Worm (Caenorhabditis elegans) whole organism, dauer: ENCODE measurements around the gene K06H7.1.

Experiments
- unc-62 ChIP-seq: sonication (generic microtip); optimal IDR thresholded peaks from 2 replicates; lab custom pipeline; 2017; ENCODE audit warnings: missing biosample characterization, missing genetic modification reagents, missing genetic modification characterization

K06H7.1 gene

ce11 chrIII:8099022-8099421 lies at the start of gene K06H7.1:
K06H7.1 (plus strand) TSS chrIII:8099322.
- no peak for TF ChIP-seq unc-62

- TF ChIP-seq unc-62, result no peak
These were observed 48.2 kb upstream of the K06H7.1 start, which contains the start of gene K12H4.7 for ce11 chrIII:8050944-8051343. K12H4.7 (minus strand) TSS chrIII:8051081.

- TF ChIP-seq unc-62, result no peak
These were observed 47.3 kb upstream of the K06H7.1 start for ce11 chrIII:8051838-8052237.

- TF ChIP-seq unc-62, result no peak
These were observed 38.0 kb upstream of the K06H7.1 start for ce11 chrIII:8061114-8061513.

ce11 chrIII:8063659-8064058 lies 35.5 kb upstream of the K06H7.1 start:
- no peak for TF ChIP-seq unc-62

ce11 chrIII:8065101-8065500 lies 34.0 kb upstream of the K06H7.1 start:
- TF ChIP-seq unc-62, result no peak

ce11 chrIII:8066989-8067388 lies 32.1 kb upstream of the K06H7.1 start, which contains the start of gene pros-1:
pros-1 (plus strand) TSS chrIII:8067289.
- TF ChIP-seq unc-62, result no peak

ce11 chrIII:8067798-8068197 lies 31.3 kb upstream of the K06H7.1 start:
- no peak for TF ChIP-seq unc-62

- TF ChIP-seq unc-62, result no peak
These were observed 29.9 kb upstream of the K06H7.1 start for ce11 chrIII:8069206-8069605.

ce11 chrIII:8077180-8077579 lies 21.9 kb upstream of the K06H7.1 start:
- TF ChIP-seq unc-62, result no peak

ce11 chrIII:8080165-8080738 lies 18.9 kb upstream of the K06H7.1 start, which contains the start of the genes dcr-1 and apc-2:
dcr-1 (minus strand) TSS chrIII:8080281.
apc-2 (plus strand) TSS chrIII:8080629.
- TF ChIP-seq unc-62, result no peak

- no peak for TF ChIP-seq unc-62
These were observed 13.8 kb upstream of the K06H7.1 start, which contains the start of the genes K06H7.7 and grp-1 for ce11 chrIII:8085355-8085754. K06H7.7 (minus strand) TSS chrIII:8085475. grp-1 (plus strand) TSS chrIII:8085705.

- TF ChIP-seq unc-62, result no peak
These were observed 10.9 kb upstream of the K06H7.1 start, which contains the start of gene vms-1 for ce11 chrIII:8088235-8088634. vms-1 (plus strand) TSS chrIII:8088535.

ce11 chrIII:8091408-8091807 lies 7.7 kb upstream of the K06H7.1 start, which contains the start of gene idi-1:
idi-1 (plus strand) TSS chrIII:8091708.
- no peak for TF ChIP-seq unc-62

- TF ChIP-seq unc-62, result no peak
These were observed 6.0 kb upstream of the K06H7.1 start, which contains the start of gene K06H7.2 for ce11 chrIII:8093079-8093623. K06H7.2 (plus strand) TSS chrIII:8093573.

ce11 chrIII:8098116-8098515 lies 1.0 kb upstream of the K06H7.1 start, which contains the start of gene K06H7.8:
K06H7.8 (minus strand) TSS chrIII:8098216.
- TF ChIP-seq unc-62, result no peak

ce11 chrIII:8100960-8101359 lies 1.8 kb downstream of the K06H7.1 start, which contains the start of gene plk-1:
plk-1 (plus strand) TSS chrIII:8101348.
- TF ChIP-seq unc-62, result no peak

- TF ChIP-seq unc-62, result no peak
These were observed 6.6 kb downstream of the K06H7.1 start for ce11 chrIII:8105771-8106170.
